Worm (Caenorhabditis elegans) whole organism, L2 larva: ENCODE measurements around the gene nhr-10.

ENCODE experiments used
- C34F6.9 ChIP-seq: fragments of 150-350 bp; optimal IDR thresholded peaks from 2 replicates; lab custom pipeline; 2014; ENCODE audit warnings: missing biosample characterization, missing genetic modification characterization
- F13H6.1 ChIP-seq: sonication (generic microtip); optimal IDR thresholded peaks from 2 replicates; lab custom pipeline; 2016; ENCODE audit warnings: missing genetic modification characterization, missing compliant biosample characterization
- R02D3.7 ChIP-seq: fragments of 150-350 bp; optimal IDR thresholded peaks from 2 replicates; lab custom pipeline; 2014; ENCODE audit warnings: missing biosample characterization, missing genetic modification characterization
- Y55F3AM.14 ChIP-seq: fragments of 200-800 bp; sonication (Bioruptor generic); optimal IDR thresholded peaks from 2 replicates; lab custom pipeline; 2018; ENCODE audit warnings: mild to moderate bottlenecking, missing genetic modification characterization, missing compliant biosample characterization
- ZK546.5 ChIP-seq: sonication (generic microtip); optimal IDR thresholded peaks from 2 replicates; lab custom pipeline; 2017; ENCODE audit warnings: missing biosample characterization, missing genetic modification characterization
- alr-1 ChIP-seq: fragments of 150-350 bp; optimal IDR thresholded peaks from 2 replicates; lab custom pipeline; 2014; ENCODE audit warnings: missing biosample characterization, missing genetic modification characterization
- aly-2 ChIP-seq: fragments of 150-350 bp; optimal IDR thresholded peaks from 2 replicates; lab custom pipeline; 2014; ENCODE audit warnings: missing biosample characterization, missing genetic modification characterization
- ama-1 ChIP-seq: fragments of 150-350 bp; optimal IDR thresholded peaks from 2 replicates; lab custom pipeline; 2018; ENCODE audit warnings: inconsistent platforms
- blmp-1 ChIP-seq: sonication (generic microtip); optimal IDR thresholded peaks from 2 replicates; lab custom pipeline; 2017; ENCODE audit warnings: missing genetic modification characterization, mild to moderate bottlenecking, missing compliant biosample characterization, antibody characterized with exemption, moderate library complexity; ENCODE audit not compliant: insufficient read depth
- ceh-16 ChIP-seq: fragments of 150-350 bp; optimal IDR thresholded peaks from 2 replicates; lab custom pipeline; 2014; ENCODE audit warnings: missing biosample characterization, missing genetic modification characterization
- ceh-82 ChIP-seq: fragments of 150-350 bp; optimal IDR thresholded peaks from 2 replicates; lab custom pipeline; 2014; ENCODE audit warnings: missing biosample characterization, missing genetic modification characterization
- crh-2 ChIP-seq: sonication (generic microtip); optimal IDR thresholded peaks from 2 replicates; lab custom pipeline; 2017; ENCODE audit warnings: missing biosample characterization, missing genetic modification characterization
- dmd-4 ChIP-seq: sonication (generic microtip); optimal IDR thresholded peaks from 2 replicates; lab custom pipeline; 2017; ENCODE audit warnings: missing biosample characterization, missing genetic modification characterization
- elt-1 ChIP-seq: fragments of 150-350 bp; optimal IDR thresholded peaks from 2 replicates; lab custom pipeline; 2014; ENCODE audit warnings: missing biosample characterization, missing genetic modification characterization
- elt-3 ChIP-seq: sonication (generic microtip); optimal IDR thresholded peaks from 2 replicates; lab custom pipeline; 2017; ENCODE audit warnings: missing biosample characterization, missing genetic modification characterization
- fos-1 ChIP-seq: fragments of 150-350 bp; optimal IDR thresholded peaks from 2 replicates; lab custom pipeline; 2014; ENCODE audit warnings: missing biosample characterization, missing genetic modification characterization
- gmeb-1 ChIP-seq: fragments of 150-350 bp; optimal IDR thresholded peaks from 2 replicates; lab custom pipeline; 2014; ENCODE audit warnings: missing biosample characterization, missing genetic modification characterization
- lin-11 ChIP-seq: fragments of 150-350 bp; sonication (generic microtip); optimal IDR thresholded peaks from 2 replicates; lab custom pipeline; 2014; ENCODE audit warnings: missing biosample characterization, missing genetic modification characterization, inconsistent platforms, mixed read lengths
- lin-13 ChIP-seq: fragments of 150-350 bp; optimal IDR thresholded peaks from 2 replicates; lab custom pipeline; 2014; ENCODE audit warnings: missing biosample characterization, missing genetic modification reagents, missing genetic modification characterization
- lin-39 ChIP-seq: fragments of 150-350 bp; optimal IDR thresholded peaks from 2 replicates; lab custom pipeline; 2014; ENCODE audit warnings: missing biosample characterization, missing genetic modification reagents, missing genetic modification characterization
- lsy-2 ChIP-seq, 2 experiments: fragments of 150-350 bp in 1 of 2; sonication (generic microtip) in 1 of 2; optimal IDR thresholded peaks; 2 replicates each; lab custom pipeline; 2014 to 2017; ENCODE audit warnings: missing biosample characterization in 2 of 2, missing genetic modification characterization in 2 of 2
- mab-5 ChIP-seq: fragments of 150-350 bp; optimal IDR thresholded peaks from 2 replicates; lab custom pipeline; 2014; ENCODE audit warnings: missing biosample characterization, missing genetic modification characterization
- mbf-1 ChIP-seq: sonication (generic microtip); optimal IDR thresholded peaks from 2 replicates; lab custom pipeline; 2017; ENCODE audit warnings: missing biosample characterization, missing genetic modification characterization
- nhr-10 ChIP-seq: sonication (generic microtip); optimal IDR thresholded peaks from 2 replicates; lab custom pipeline; 2017; ENCODE audit warnings: missing biosample characterization, missing genetic modification characterization
- nhr-11 ChIP-seq: fragments of 150-350 bp; optimal IDR thresholded peaks from 2 replicates; lab custom pipeline; 2014; ENCODE audit warnings: missing biosample characterization, missing genetic modification characterization
- nhr-12 ChIP-seq: fragments of 150-350 bp; optimal IDR thresholded peaks from 2 replicates; lab custom pipeline; 2014; ENCODE audit warnings: missing biosample characterization, missing genetic modification characterization
- nhr-129 ChIP-seq: fragments of 150-350 bp; optimal IDR thresholded peaks from 2 replicates; lab custom pipeline; 2014; ENCODE audit warnings: missing biosample characterization, missing genetic modification characterization
- nhr-21 ChIP-seq: fragments of 150-350 bp; optimal IDR thresholded peaks from 2 replicates; lab custom pipeline; 2014; ENCODE audit warnings: missing biosample characterization, missing genetic modification characterization
- nhr-23 ChIP-seq: fragments of 150-350 bp; optimal IDR thresholded peaks from 2 replicates; lab custom pipeline; 2014; ENCODE audit warnings: missing biosample characterization, missing genetic modification reagents, missing genetic modification characterization
- nhr-237 ChIP-seq: fragments of 150-350 bp; optimal IDR thresholded peaks from 2 replicates; lab custom pipeline; 2014; ENCODE audit warnings: missing biosample characterization, missing genetic modification characterization
- nhr-25 ChIP-seq: fragments of 150-350 bp; sonication (generic microtip); optimal IDR thresholded peaks from 3 replicates; lab custom pipeline; 2014; ENCODE audit warnings: missing biosample characterization, missing genetic modification characterization
- nhr-77 ChIP-seq: fragments of 150-350 bp; optimal IDR thresholded peaks from 2 replicates; lab custom pipeline; 2014; ENCODE audit warnings: missing biosample characterization, missing genetic modification characterization
- peb-1 ChIP-seq: fragments of 150-350 bp; optimal IDR thresholded peaks from 2 replicates; lab custom pipeline; 2014; ENCODE audit warnings: missing biosample characterization, missing genetic modification characterization
- sem-4 ChIP-seq: fragments of 150-350 bp; optimal IDR thresholded peaks from 2 replicates; lab custom pipeline; 2014; ENCODE audit warnings: missing biosample characterization, missing genetic modification reagents, missing genetic modification characterization
- skn-1 ChIP-seq: sonication (generic microtip); optimal IDR thresholded peaks from 2 replicates; lab custom pipeline; 2017; ENCODE audit warnings: missing biosample characterization, missing genetic modification characterization
- sma-3 ChIP-seq: sonication (generic microtip); optimal IDR thresholded peaks from 2 replicates; lab custom pipeline; 2016; ENCODE audit warnings: missing genetic modification reagents, missing genetic modification characterization, missing compliant biosample characterization
- sma-9 ChIP-seq, 2 experiments: fragments of 150-350 bp in 1 of 2; sonication (generic microtip) in 1 of 2; optimal IDR thresholded peaks; 2 replicates each; lab custom pipeline; 2014 to 2016; ENCODE audit warnings: missing genetic modification characterization in 2 of 2, mild to moderate bottlenecking in 1 of 2, missing biosample characterization in 1 of 2, missing compliant biosample characterization in 1 of 2, missing genetic modification reagents in 1 of 2, moderate library complexity in 1 of 2
- unc-39 ChIP-seq: fragments of 150-350 bp; optimal IDR thresholded peaks from 2 replicates; lab custom pipeline; 2014; ENCODE audit warnings: missing biosample characterization, missing genetic modification characterization
- unc-55 ChIP-seq: fragments of 150-350 bp; sonication (generic microtip); optimal IDR thresholded peaks from 3 replicates; lab custom pipeline; 2014; ENCODE audit warnings: missing biosample characterization, missing genetic modification reagents, missing genetic modification characterization
- unc-62 ChIP-seq: fragments of 150-350 bp; optimal IDR thresholded peaks from 2 replicates; lab custom pipeline; 2014; ENCODE audit warnings: missing biosample characterization, missing genetic modification reagents, missing genetic modification characterization
- zag-1 ChIP-seq: fragments of 150-350 bp; optimal IDR thresholded peaks from 2 replicates; lab custom pipeline; 2014; ENCODE audit warnings: missing biosample characterization, missing genetic modification characterization
- ztf-1 ChIP-seq: fragments of 200-800 bp; sonication (Bioruptor generic); conservative IDR thresholded peaks from 2 replicates; pipeline ENCODE4 v1.3.6; 2022; ENCODE audit warnings: missing genetic modification characterization, missing compliant biosample characterization
- ztf-11 ChIP-seq: sonication (generic microtip); optimal IDR thresholded peaks from 2 replicates; lab custom pipeline; 2017; ENCODE audit warnings: missing biosample characterization, missing genetic modification characterization
- ztf-4 ChIP-seq: fragments of 150-350 bp; optimal IDR thresholded peaks from 2 replicates; lab custom pipeline; 2014; ENCODE audit warnings: missing biosample characterization, missing genetic modification characterization

The nhr-10 gene

ce11 chrIII:7161055-7161454, 45.8 kb upstream of the nhr-10 start, which contains the start of gene rnp-7:
rnp-7 (minus strand) TSS chrIII:7161155.
- TF ChIP-seq lin-13 (GFP tag; lab: Kevin White, UChicago) (no peak), unc-55 (GFP tag; lab: Kevin White, UChicago) (no peak), ceh-82 (tag; lab: Kevin White, UChicago) (no peak), lin-11 (tag; lab: Kevin White, UChicago) (no peak), sma-3 (GFP tag; lab: Kevin White, UChicago) (no peak), crh-2 (tag; lab: Kevin White, UChicago) (no peak), nhr-129 (tag; lab: Kevin White, UChicago) (no peak), sem-4 (no peak), gmeb-1 (tag; lab: Kevin White, UChicago) (no peak), fos-1 (tag; lab: Kevin White, UChicago) (no peak), blmp-1 (no peak), nhr-12 (tag; lab: Kevin White, UChicago) (no peak), sma-9 (GFP tag; optimal IDR thresholded peaks at IDR 0.05; lab: Kevin White, UChicago) (no peak), sma-9 (tag; optimal IDR thresholded peaks at IDR 0.05; lab: Kevin White, UChicago) (no peak), lin-39 (tag; lab: Kevin White, UChicago) (no peak), dmd-4 (tag; lab: Kevin White, UChicago) (no peak), elt-1 (tag; lab: Kevin White, UChicago) (no peak), ceh-16 (tag; lab: Kevin White, UChicago) (no peak), F13H6.1 (no peak), ztf-11 (tag; lab: Kevin White, UChicago) (no peak), nhr-11 (tag; lab: Kevin White, UChicago) (no peak)

- TF ChIP-seq skn-1 (tag; lab: Kevin White, UChicago) (no peak), unc-62 (GFP tag; lab: Kevin White, UChicago) (no peak), R02D3.7 (tag; lab: Kevin White, UChicago) (no peak), peb-1 (tag; lab: Kevin White, UChicago) (no peak), blmp-1 (no peak), ztf-1 (no peak), zag-1 (tag; lab: Kevin White, UChicago) (no peak), nhr-25 (tag; lab: Kevin White, UChicago) (no peak), nhr-237 (tag; lab: Kevin White, UChicago) (no peak), elt-3 (tag; lab: Kevin White, UChicago) (no peak), gmeb-1 (tag; lab: Kevin White, UChicago) (no peak), lsy-2 (tag; optimal IDR thresholded peaks at IDR 0.05; lab: Kevin White, UChicago) (no peak), mab-5 (tag; lab: Kevin White, UChicago) (no peak), crh-2 (tag; lab: Kevin White, UChicago) (no peak), mbf-1 (no peak), ztf-11 (tag; lab: Kevin White, UChicago) (no peak), ZK546.5 (no peak)
- TF ChIP-seq, all 48 proteins: peak for 0
These were observed 44.0 kb upstream of the nhr-10 start for ce11 chrIII:7159246-7159645.

- no peak for TF ChIP-seq unc-39 (tag; lab: Kevin White, UChicago)
- no peak for TF ChIP-seq elt-1 (tag; lab: Kevin White, UChicago)
- no peak for TF ChIP-seq blmp-1
- TF ChIP-seq unc-55 (GFP tag; lab: Kevin White, UChicago) = no peak
- no peak for TF ChIP-seq lsy-2 (tag; optimal IDR thresholded peaks at IDR 0.05; lab: Kevin White, UChicago)
- TF ChIP-seq ztf-4 (tag; lab: Kevin White, UChicago) = no peak
- no peak for TF ChIP-seq lin-39 (tag; lab: Kevin White, UChicago)
- no peak for TF ChIP-seq nhr-12 (tag; lab: Kevin White, UChicago)
- no peak for TF ChIP-seq nhr-77 (tag; lab: Kevin White, UChicago)
- no peak for TF ChIP-seq gmeb-1 (tag; lab: Kevin White, UChicago)
- TF ChIP-seq F13H6.1 = no peak
- no peak for TF ChIP-seq nhr-25 (tag; lab: Kevin White, UChicago)
- no peak for TF ChIP-seq Y55F3AM.14 (GFP tag; lab: Kevin White, UChicago)
These were observed 43.5 kb upstream of the nhr-10 start, which contains the start of gene nuo-4 for ce11 chrIII:7158709-7159108. nuo-4 (minus strand) TSS chrIII:7158809.

DNA sequence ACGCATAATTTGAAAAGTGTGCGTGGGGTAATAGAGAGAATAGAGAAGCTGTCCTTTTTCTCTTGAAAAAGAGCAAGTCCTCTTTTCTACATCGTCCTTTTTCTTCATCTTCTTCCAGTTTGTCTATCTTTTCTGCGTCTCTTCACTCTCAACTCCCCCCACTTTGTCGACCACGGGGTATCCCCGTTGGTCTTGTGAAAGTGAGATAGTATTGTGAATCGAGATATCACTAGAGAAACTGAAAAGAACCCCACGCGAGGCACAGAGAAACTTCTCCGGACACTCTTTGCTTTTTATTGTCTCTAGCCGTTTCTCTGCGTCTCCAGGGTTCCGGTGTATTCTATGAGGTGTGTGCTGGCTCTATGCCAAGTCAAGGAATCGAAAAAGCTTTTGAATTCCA, 40.4 kb upstream of the nhr-10 start:
- TF ChIP-seq ztf-4 (tag; lab: Kevin White, UChicago) (peak; percentile 92), sma-9 (GFP tag; optimal IDR thresholded peaks at IDR 0.05; lab: Kevin White, UChicago) (peak; percentile 98), sma-9 (tag; optimal IDR thresholded peaks at IDR 0.05; lab: Kevin White, UChicago) (peak; percentile 38), zag-1 (tag; lab: Kevin White, UChicago) (peak; percentile 93), nhr-21 (tag; lab: Kevin White, UChicago) (peak; percentile 93), ama-1 (lab: Kevin White, UChicago) (peak; percentile 79), aly-2 (tag; lab: Kevin White, UChicago) (no peak), ceh-82 (tag; lab: Kevin White, UChicago) (no peak), alr-1 (tag; lab: Kevin White, UChicago) (no peak), nhr-25 (tag; lab: Kevin White, UChicago) (peak; percentile 92), crh-2 (tag; lab: Kevin White, UChicago) (peak; percentile 95), nhr-23 (no peak), peb-1 (tag; lab: Kevin White, UChicago) (no peak), lin-11 (tag; lab: Kevin White, UChicago) (peak; percentile 86), nhr-11 (tag; lab: Kevin White, UChicago) (no peak), C34F6.9 (tag; lab: Kevin White, UChicago) (peak; percentile 97), Y55F3AM.14 (GFP tag; lab: Kevin White, UChicago) (peak; percentile 87), nhr-10 (tag; lab: Kevin White, UChicago) (peak; percentile 75), lsy-2 (tag; optimal IDR thresholded peaks at IDR 0.05; lab: Kevin White, UChicago) (peak; percentile 74 to 95), F13H6.1 (peak; percentile 96), ztf-11 (tag; lab: Kevin White, UChicago) (peak; percentile 69), nhr-237 (tag; lab: Kevin White, UChicago) (no peak), nhr-12 (tag; lab: Kevin White, UChicago) (no peak), ceh-16 (tag; lab: Kevin White, UChicago) (peak; percentile 76), unc-55 (GFP tag; lab: Kevin White, UChicago) (peak; percentile 89)
